Fruit fly (Drosophila melanogaster): ENCODE data around the gene CG6813.

Gene CG6813

dm6 chr3R:11646826-11647225, 20.4 kb upstream of the CG6813 start (continued):
- TF ChIP-seq ss (GFP tag; optimal IDR thresholded peaks at IDR 0.05) (peak; percentile 94 to 97), CG7368 (GFP tag; optimal IDR thresholded peaks at IDR 0.05) (peak; percentile 39), Sox14 (GFP tag; optimal IDR thresholded peaks at IDR 0.05) (peak; percentile 9), CG34406 (GFP tag; optimal IDR thresholded peaks at IDR 0.05) (no peak), fd85E (GFP tag; optimal IDR thresholded peaks at IDR 0.05) (peak; percentile 22), Met (GFP tag; optimal IDR thresholded peaks at IDR 0.05) (no peak), CG3919 (GFP tag; optimal IDR thresholded peaks at IDR 0.05) (peak; percentile 27), CG15336 (GFP tag; IDR thresholded peaks at IDR 0.05) (peak; percentile 74; the same call in 1 of the 2 replicates), Ets96B (tag; optimal IDR thresholded peaks at IDR 0.05) (peak; percentile 42), Eip75B (GFP tag; optimal IDR thresholded peaks at IDR 0.05) (peak; percentile 49), CG8632 (GFP tag; optimal IDR thresholded peaks at IDR 0.05) (peak; percentile 6), topi (GFP tag; optimal IDR thresholded peaks at IDR 0.05) (peak; percentile 29), esn (GFP tag; optimal IDR thresholded peaks at IDR 0.05) (peak; percentile 12), Lpt (GFP tag; optimal IDR thresholded peaks at IDR 0.05) (peak; percentile 55), CG8119 (GFP tag; IDR thresholded peaks at IDR 0.05) (peak; percentile 76), lz (GFP tag; optimal IDR thresholded peaks at IDR 0.05) (no peak), cyc (GFP tag; optimal IDR thresholded peaks at IDR 0.05) (no peak), Eip93F (GFP tag; optimal IDR thresholded peaks at IDR 0.05) (no peak), Hr38 (GFP tag; optimal IDR thresholded peaks at IDR 0.05) (no peak), Sox102F (GFP tag; optimal IDR thresholded peaks at IDR 0.05) (peak; percentile 25), CG8319 (GFP tag; optimal IDR thresholded peaks at IDR 0.05) (no peak), net (GFP tag; optimal IDR thresholded peaks at IDR 0.05) (peak; percentile 62), fd59A (GFP tag; optimal IDR thresholded peaks at IDR 0.05) (no peak), svp (GFP tag) (peak; percentile 65), CG1621 (tag; optimal IDR thresholded peaks at IDR 0.05) (peak; percentile 71), Sox15 (GFP tag; optimal IDR thresholded peaks at IDR 0.05) (no peak), Smox (GFP tag; optimal IDR thresholded peaks at IDR 0.05) (no peak), dac (GFP tag; optimal IDR thresholded peaks at IDR 0.05) (no peak), CG16779 (tag; optimal IDR thresholded peaks at IDR 0.05) (peak; percentile 82), Gug (GFP tag; IDR thresholded peaks at IDR 0.05) (no peak)

DNA sequence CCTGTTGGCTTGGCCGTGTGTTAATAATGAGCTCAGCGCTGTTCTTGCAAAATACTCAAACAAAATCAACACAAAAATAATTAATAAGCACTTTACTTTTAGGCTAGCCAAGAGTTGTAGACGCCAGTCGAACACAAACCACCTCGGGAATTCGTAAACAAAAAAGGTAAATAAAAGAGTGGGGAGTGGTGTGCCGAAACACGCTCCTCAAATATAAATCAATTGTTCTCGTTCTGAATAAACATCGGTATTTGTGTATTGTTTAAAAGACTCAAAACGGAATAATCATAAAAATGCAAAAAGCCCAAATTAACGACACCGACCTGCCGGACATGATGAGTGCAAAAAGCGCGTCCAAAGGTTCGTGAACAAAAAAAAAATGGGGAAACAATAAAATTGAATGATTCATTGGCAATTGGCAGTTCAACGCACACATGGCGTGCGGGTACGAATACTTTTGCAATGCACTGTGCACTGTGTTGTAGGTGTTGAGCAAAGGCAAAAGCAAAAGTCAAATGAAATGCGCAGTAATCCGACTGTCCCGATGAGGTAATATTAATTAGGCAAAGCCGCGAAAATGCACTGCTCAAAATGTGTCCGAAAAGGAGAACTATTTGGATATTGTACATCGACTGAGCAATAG, 13.6 kb upstream of the CG6813 start:
- no peak for TF ChIP-seq Gug (GFP tag; IDR thresholded peaks at IDR 0.05)
- TF ChIP-seq CG34406 (GFP tag; optimal IDR thresholded peaks at IDR 0.05), result no peak
- TF ChIP-seq topi (GFP tag; optimal IDR thresholded peaks at IDR 0.05), result no peak
- peak; percentile 40 for TF ChIP-seq Eip93F (GFP tag; optimal IDR thresholded peaks at IDR 0.05)
- TF ChIP-seq CG6276 (GFP tag; optimal IDR thresholded peaks at IDR 0.05), result no peak
- no peak for TF ChIP-seq dac (GFP tag; optimal IDR thresholded peaks at IDR 0.05)
- no peak for TF ChIP-seq CG8319 (GFP tag; optimal IDR thresholded peaks at IDR 0.05)
- TF ChIP-seq Eip78C (GFP tag), result peak; percentile 31
- TF ChIP-seq cyc (GFP tag; optimal IDR thresholded peaks at IDR 0.05), result no peak
- TF ChIP-seq fd59A (GFP tag; optimal IDR thresholded peaks at IDR 0.05), result no peak
- 0 out of 3 replicates have a peak, but pooled peaks have one; percentile 23 for TF ChIP-seq CG8119 (GFP tag; IDR thresholded peaks at IDR 0.05)
- TF ChIP-seq CG11294 (GFP tag; IDR thresholded peaks at IDR 0.05), result no peak
- TF ChIP-seq CG32006 (GFP tag; optimal IDR thresholded peaks at IDR 0.05), result no peak
- peak; percentile 23 for TF ChIP-seq esn (GFP tag; optimal IDR thresholded peaks at IDR 0.05)
- TF ChIP-seq CG1621 (tag; optimal IDR thresholded peaks at IDR 0.05), result no peak
- TF ChIP-seq fd85E (GFP tag; optimal IDR thresholded peaks at IDR 0.05), result no peak
- TF ChIP-seq lz (GFP tag; optimal IDR thresholded peaks at IDR 0.05), result no peak
- no peak for TF ChIP-seq salr (GFP tag; optimal IDR thresholded peaks at IDR 0.05)
- TF ChIP-seq ss (GFP tag; optimal IDR thresholded peaks at IDR 0.05), result no peak
- TF ChIP-seq CG11762 (GFP tag; optimal IDR thresholded peaks at IDR 0.05; ENCODE audit: insufficient read depth), result no peak
- no peak for TF ChIP-seq CG6854 (GFP tag; optimal IDR thresholded peaks at IDR 0.05)
- no peak for TF ChIP-seq Hr4 (GFP tag; optimal IDR thresholded peaks at IDR 0.05)
- peak; percentile 93 for TF ChIP-seq vri (GFP tag; optimal IDR thresholded peaks at IDR 0.05)
- no peak for TF ChIP-seq Sox14 (GFP tag; optimal IDR thresholded peaks at IDR 0.05)
- TF ChIP-seq spab (GFP tag; optimal IDR thresholded peaks at IDR 0.05), result no peak
- no peak for TF ChIP-seq Met (GFP tag; optimal IDR thresholded peaks at IDR 0.05)
- no peak for TF ChIP-seq Hr38 (GFP tag; optimal IDR thresholded peaks at IDR 0.05)
- TF ChIP-seq Blimp-1 (GFP tag; optimal IDR thresholded peaks at IDR 0.05), result no peak
- TF ChIP-seq CG8632 (GFP tag; optimal IDR thresholded peaks at IDR 0.05), result no peak
- TF ChIP-seq CG15336 (GFP tag; IDR thresholded peaks at IDR 0.05), result no peak
- TF ChIP-seq CG31627 (GFP tag; optimal IDR thresholded peaks at IDR 0.05), result peak; percentile 7
- no peak for TF ChIP-seq achi (GFP tag; optimal IDR thresholded peaks at IDR 0.05)
- no peak for TF ChIP-seq CG3032 (tag; optimal IDR thresholded peaks at IDR 0.05)
- peak; percentile 88 for TF ChIP-seq fkh (GFP tag; optimal IDR thresholded peaks at IDR 0.05)
- TF ChIP-seq CG6792 (GFP tag; optimal IDR thresholded peaks at IDR 0.05), result no peak
- no peak for TF ChIP-seq Hr39 (GFP tag; optimal IDR thresholded peaks at IDR 0.05)

Measured in whole organism, prepupa.